Fruit fly (Drosophila melanogaster) whole organism, adult: Measurements from ENCODE around the gene Shawn.

Experiments
- CG11617 ChIP-seq: fragments of 200-800 bp; sonication (Bioruptor generic); optimal IDR thresholded peaks from 2 replicates; lab custom pipeline; 2017; ENCODE audit warnings: mild to moderate bottlenecking, missing biosample characterization, missing genetic modification reagents, missing genetic modification characterization
- CG12768 ChIP-seq: fragments of 200-800 bp; sonication (Bioruptor generic); optimal IDR thresholded peaks from 2 replicates; lab custom pipeline; 2017; ENCODE audit warnings: missing biosample characterization, missing genetic modification characterization, mild to moderate bottlenecking, moderate library complexity, missing genetic modification reagents
- CG14711 ChIP-seq: fragments of 200-800 bp; sonication (Bioruptor generic); optimal IDR thresholded peaks from 2 replicates; lab custom pipeline; 2018; ENCODE audit warnings: missing biosample characterization, mild to moderate bottlenecking, missing genetic modification characterization, moderate library complexity
- CG1620 ChIP-seq: fragments of 200-800 bp; sonication (Bioruptor generic); optimal IDR thresholded peaks from 2 replicates; lab custom pipeline; 2016; ENCODE audit warnings: missing biosample characterization, missing genetic modification characterization
- CG33017 ChIP-seq: fragments of 200-800 bp; sonication (Bioruptor generic); optimal IDR thresholded peaks from 2 replicates; lab custom pipeline; 2018; ENCODE audit warnings: missing biosample characterization, mild to moderate bottlenecking, missing genetic modification characterization, moderate library complexity
- CG5204 ChIP-seq: fragments of 200-800 bp; sonication (Bioruptor generic); optimal IDR thresholded peaks from 2 replicates; lab custom pipeline; 2016; ENCODE audit warnings: missing biosample characterization, missing genetic modification characterization
- CG7045 ChIP-seq: fragments of 200-800 bp; sonication (Bioruptor generic); optimal IDR thresholded peaks from 2 replicates; lab custom pipeline; 2017; ENCODE audit warnings: missing biosample characterization, mild to moderate bottlenecking, missing genetic modification characterization
- CG7101 ChIP-seq: fragments of 200-800 bp; sonication (Bioruptor generic); optimal IDR thresholded peaks from 2 replicates; lab custom pipeline; 2018; ENCODE audit warnings: missing biosample characterization, mild to moderate bottlenecking, missing genetic modification characterization, moderate library complexity
- Clk ChIP-seq: fragments of 200-800 bp; sonication (Bioruptor generic); optimal IDR thresholded peaks from 2 replicates; lab custom pipeline; 2017; ENCODE audit warnings: missing biosample characterization, missing genetic modification characterization
- Crg-1 ChIP-seq: fragments of 200-800 bp; sonication (Bioruptor generic); optimal IDR thresholded peaks from 2 replicates; lab custom pipeline; 2016; ENCODE audit warnings: missing biosample characterization, missing genetic modification characterization
- Hr96 ChIP-seq: fragments of 200-800 bp; sonication (Bioruptor generic); optimal IDR thresholded peaks from 2 replicates; lab custom pipeline; 2016; ENCODE audit warnings: missing biosample characterization, missing genetic modification characterization
- Mnt ChIP-seq: fragments of 200-800 bp; sonication (Bioruptor generic); optimal IDR thresholded peaks from 2 replicates; lab custom pipeline; 2016; ENCODE audit warnings: missing biosample characterization, mild to moderate bottlenecking, missing genetic modification characterization
- bab1 ChIP-seq: fragments of 200-800 bp; sonication (Bioruptor generic); optimal IDR thresholded peaks from 3 replicates; lab custom pipeline; 2019; ENCODE audit warnings: missing biosample characterization, mild to moderate bottlenecking, missing genetic modification characterization, moderate library complexity
- cic ChIP-seq: fragments of 200-800 bp; sonication (Bioruptor generic); optimal IDR thresholded peaks from 2 replicates; lab custom pipeline; 2017; ENCODE audit warnings: missing biosample characterization, mild to moderate bottlenecking, missing genetic modification characterization, moderate library complexity
- cnc ChIP-seq, 2 experiments: fragments of >200 bp; optimal IDR thresholded peaks; 2 replicates each; lab custom pipeline; 2017
- kay ChIP-seq: fragments of 200-800 bp; sonication (Bioruptor generic); peaks from one replicate; lab custom pipeline; 2016; ENCODE audit warnings: missing biosample characterization, missing genetic modification characterization, borderline replicate concordance
- ovo ChIP-seq: fragments of 200-800 bp; sonication (Bioruptor generic); optimal IDR thresholded peaks from 2 replicates; lab custom pipeline; 2016; ENCODE audit warnings: missing biosample characterization, missing genetic modification characterization
- pad ChIP-seq: fragments of 200-800 bp; sonication (Bioruptor generic); optimal IDR thresholded peaks from 3 replicates; lab custom pipeline; 2017; ENCODE audit warnings: missing biosample characterization, missing genetic modification characterization, mild to moderate bottlenecking, moderate library complexity, missing genetic modification reagents
- tj ChIP-seq: fragments of 200-800 bp; sonication (Bioruptor generic); optimal IDR thresholded peaks from 3 replicates; lab custom pipeline; 2017; ENCODE audit warnings: missing biosample characterization, mild to moderate bottlenecking, missing genetic modification characterization, moderate library complexity
- toe ChIP-seq: fragments of 200-800 bp; sonication (Bioruptor generic); optimal IDR thresholded peaks from 2 replicates; lab custom pipeline; 2016; ENCODE audit warnings: missing biosample characterization, missing genetic modification characterization

The Shawn gene

dm6 chrX:19606971-19607370 is 4.4 kb upstream of the Shawn start:
- TF ChIP-seq Clk (GFP tag; lab: Kevin White, UChicago) (no peak), CG12768 (GFP tag; lab: Kevin White, UChicago) (no peak), cnc (optimal IDR thresholded peaks at IDR 0.05; lab: Kevin White, UChicago) (peak in 1 of 2 experiments; percentile 44), CG11617 (GFP tag; lab: Kevin White, UChicago) (no peak), Mnt (no peak), Crg-1 (GFP tag; lab: Kevin White, UChicago) (no peak)

dm6 chrX:19608042-19608609 is 3.2 kb upstream of the Shawn start:
- TF ChIP-seq CG12768 (GFP tag; lab: Kevin White, UChicago) = no peak
- peak; percentile 61 for TF ChIP-seq Mnt
- no peak for TF ChIP-seq kay
- peak; percentile 41 for TF ChIP-seq pad (GFP tag; lab: Kevin White, UChicago)

DNA sequence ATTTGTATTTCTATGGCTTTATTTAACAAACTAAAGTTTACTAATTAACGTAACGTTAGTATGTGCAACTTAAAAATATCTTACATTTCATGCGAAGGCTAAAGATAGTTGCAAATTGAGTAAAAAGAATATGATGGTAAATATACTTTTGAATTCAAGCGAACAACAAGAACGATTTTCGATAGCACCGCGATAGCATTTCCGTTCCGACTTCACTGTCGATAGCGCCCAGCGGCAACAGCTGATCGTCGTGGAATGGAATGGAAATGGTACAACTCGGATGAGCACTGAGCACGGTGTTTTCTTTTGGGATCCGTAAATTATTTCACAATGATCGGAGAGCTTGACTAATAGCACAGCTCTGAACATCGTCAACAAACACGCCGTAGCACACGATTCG is 2.1 kb downstream of the Shawn start:
- TF ChIP-seq CG1620 (no peak), bab1 (GFP tag; lab: Kevin White, UChicago) (peak; percentile 82), CG14711 (tag; lab: Kevin White, UChicago) (peak; percentile 38), Mnt (peak; percentile 68), CG11617 (GFP tag; lab: Kevin White, UChicago) (peak; percentile 71), cnc (optimal IDR thresholded peaks at IDR 0.05; lab: Kevin White, UChicago) (no peak), CG7101 (tag; lab: Kevin White, UChicago) (peak; percentile 81), CG7045 (GFP tag; lab: Kevin White, UChicago) (no peak), tj (peak; percentile 32), Crg-1 (GFP tag; lab: Kevin White, UChicago) (peak; percentile 46), pad (GFP tag; lab: Kevin White, UChicago) (peak; percentile 39)

- no peak for TF ChIP-seq Hr96 (GFP tag; lab: Kevin White, UChicago)
- TF ChIP-seq Clk (GFP tag; lab: Kevin White, UChicago) = no peak
- TF ChIP-seq CG11617 (GFP tag; lab: Kevin White, UChicago) = peak; percentile 1
- TF ChIP-seq cic = no peak
- peak; percentile 65 for TF ChIP-seq bab1 (GFP tag; lab: Kevin White, UChicago)
- no peak for TF ChIP-seq CG12768 (GFP tag; lab: Kevin White, UChicago)
- peak; percentile 97 for TF ChIP-seq Mnt
- TF ChIP-seq CG1620 = no peak
- TF ChIP-seq pad (GFP tag; lab: Kevin White, UChicago) = no peak
- TF ChIP-seq toe (GFP tag; lab: Kevin White, UChicago) = no peak
- peak; percentile 73 to 89 for TF ChIP-seq cnc (optimal IDR thresholded peaks at IDR 0.05; lab: Kevin White, UChicago)
Measured at dm6 chrX:19615990-19616663, 4.8 kb downstream of the Shawn start, which contains the start of gene CG14210. Gene CG14210, plus strand, starts transcription at chrX:19616196.

dm6 chrX:19618183-19618740 is 6.9 kb downstream of the Shawn start, which contains the start of the genes Pstk and Tim9b:
Gene Pstk, minus strand, starts transcription at chrX:19618537.
Gene Tim9b, minus strand, starts transcription at chrX:19618537.
- peak; percentile 15 for TF ChIP-seq bab1 (GFP tag; lab: Kevin White, UChicago)
- no peak for TF ChIP-seq pad (GFP tag; lab: Kevin White, UChicago)

- TF ChIP-seq Clk (GFP tag; lab: Kevin White, UChicago) = no peak
- TF ChIP-seq kay = no peak
- TF ChIP-seq bab1 (GFP tag; lab: Kevin White, UChicago) = no peak
- TF ChIP-seq cnc (optimal IDR thresholded peaks at IDR 0.05; lab: Kevin White, UChicago) = no peak
- TF ChIP-seq CG14711 (tag; lab: Kevin White, UChicago) = no peak
- TF ChIP-seq CG5204 (GFP tag; lab: Kevin White, UChicago) = no peak
- no peak for TF ChIP-seq ovo
- TF ChIP-seq CG1620 = no peak
- no peak for TF ChIP-seq CG7045 (GFP tag; lab: Kevin White, UChicago)
- no peak for TF ChIP-seq CG11617 (GFP tag; lab: Kevin White, UChicago)
- TF ChIP-seq CG33017 (tag; lab: Kevin White, UChicago) = no peak
- no peak for TF ChIP-seq CG12768 (GFP tag; lab: Kevin White, UChicago)
- TF ChIP-seq CG7101 (tag; lab: Kevin White, UChicago) = no peak
- TF ChIP-seq pad (GFP tag; lab: Kevin White, UChicago) = no peak
- no peak for TF ChIP-seq Hr96 (GFP tag; lab: Kevin White, UChicago)
- no peak for TF ChIP-seq cic
- no peak for TF ChIP-seq Mnt
- TF ChIP-seq toe (GFP tag; lab: Kevin White, UChicago) = no peak
- TF ChIP-seq tj = no peak
- no peak for TF ChIP-seq Crg-1 (GFP tag; lab: Kevin White, UChicago)
Measured at dm6 chrX:19621145-19621544, 9.8 kb downstream of the Shawn start, which contains the start of gene CG14221. Gene CG14221, minus strand, starts transcription at chrX:19621245.
